Worm (Caenorhabditis elegans): ENCODE results near the gene dnc-4.
A peak's percentile ranks its signal among the peaks of the same experiment; 100 is the strongest.

DNA sequence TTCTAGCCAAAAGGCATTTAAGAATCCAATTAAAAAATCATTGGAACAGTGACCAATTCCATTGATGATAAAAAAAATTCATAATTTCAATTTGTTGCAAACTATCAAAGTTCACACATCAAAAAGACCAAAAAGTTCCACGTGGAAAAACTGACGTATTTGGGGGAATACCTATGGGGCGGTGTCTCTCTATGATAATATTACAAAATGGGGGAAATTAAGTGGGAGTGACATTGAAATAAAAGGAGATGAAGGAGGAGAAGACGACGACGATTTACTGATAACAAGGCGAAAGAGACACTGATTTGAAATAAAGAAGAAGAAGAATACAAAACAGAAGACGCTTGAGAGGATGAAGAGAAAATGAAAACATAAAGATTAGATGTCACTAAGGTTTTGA is 6.8 kb upstream of the dnc-4 start:
- peak in 1 of 2 experiments; percentile 40 for TF ChIP-seq mdl-1 (tag; optimal IDR thresholded peaks at IDR 0.05)
- TF ChIP-seq lsy-2 (tag; optimal IDR thresholded peaks at IDR 0.05) = no peak
- peak; percentile 89 for TF ChIP-seq sma-9 (GFP tag; optimal IDR thresholded peaks at IDR 0.05)
- no peak for TF ChIP-seq sma-9 (tag; optimal IDR thresholded peaks at IDR 0.05)
- no peak for TF ChIP-seq elt-1 (tag; optimal IDR thresholded peaks at IDR 0.05)
- no peak for TF ChIP-seq dmd-4 (tag; optimal IDR thresholded peaks at IDR 0.05)
- no peak for TF ChIP-seq lin-13 (GFP tag; optimal IDR thresholded peaks at IDR 0.05)
